Worm (Caenorhabditis elegans) whole organism, L3 larva: ENCODE measurements around the gene T19B10.2.
A peak's percentile ranks its signal among the peaks of the same experiment; 100 is the strongest.

Experiments used
- aly-2 ChIP-seq: fragments of 150-350 bp; optimal IDR thresholded peaks from 2 replicates; lab custom pipeline; 2014; ENCODE audit warnings: missing biosample characterization, missing genetic modification characterization
- ama-1 ChIP-seq: fragments of 150-350 bp; optimal IDR thresholded peaks from 2 replicates; lab custom pipeline; 2018
- ceh-16 ChIP-seq: sonication (generic microtip); optimal IDR thresholded peaks from 2 replicates; lab custom pipeline; 2017; ENCODE audit warnings: missing biosample characterization, missing genetic modification characterization
- ceh-82 ChIP-seq: fragments of 150-350 bp; optimal IDR thresholded peaks from 2 replicates; lab custom pipeline; 2014; ENCODE audit warnings: missing biosample characterization, missing genetic modification characterization
- egl-27 ChIP-seq: sonication (generic microtip); optimal IDR thresholded peaks from 4 replicates; lab custom pipeline; 2017; ENCODE audit warnings: missing biosample characterization, missing genetic modification reagents, missing genetic modification characterization
- egl-5 ChIP-seq: fragments of 150-350 bp; optimal IDR thresholded peaks from 2 replicates; lab custom pipeline; 2017; ENCODE audit warnings: missing biosample characterization, missing genetic modification reagents, missing genetic modification characterization, inconsistent platforms
- elt-2 ChIP-seq: sonication (generic microtip); optimal IDR thresholded peaks from 2 replicates; lab custom pipeline; 2016; ENCODE audit warnings: missing genetic modification reagents, mild to moderate bottlenecking, missing genetic modification characterization, missing compliant biosample characterization
- elt-3 ChIP-seq, 3 experiments: fragments of 150-350 bp in 1 of 3; sonication (generic microtip) in 2 of 3; optimal IDR thresholded peaks; 2 replicates in 2 of 3; 4 replicates in 1 of 3; lab custom pipeline; 2014 to 2017; ENCODE audit warnings: missing biosample characterization in 3 of 3, missing genetic modification characterization in 3 of 3
- eor-1 ChIP-seq, 2 experiments: fragments of 150-350 bp; optimal IDR thresholded peaks; 2 replicates each; lab custom pipeline; 2014 to 2018; ENCODE audit warnings: missing biosample characterization in 2 of 2, missing genetic modification characterization in 2 of 2
- fkh-10 ChIP-seq: sonication (generic microtip); optimal IDR thresholded peaks from 2 replicates; lab custom pipeline; 2017; ENCODE audit warnings: missing biosample characterization, missing genetic modification reagents, missing genetic modification characterization
- fkh-2 ChIP-seq: fragments of 150-350 bp; optimal IDR thresholded peaks from 2 replicates; lab custom pipeline; 2014; ENCODE audit warnings: missing biosample characterization, missing genetic modification reagents, missing genetic modification characterization
- fos-1 ChIP-seq: fragments of 150-350 bp; optimal IDR thresholded peaks from 2 replicates; lab custom pipeline; 2014; ENCODE audit warnings: missing biosample characterization, missing genetic modification characterization
- hmg-11 ChIP-seq: sonication (generic microtip); optimal IDR thresholded peaks from 2 replicates; lab custom pipeline; 2016; ENCODE audit warnings: missing genetic modification characterization, missing compliant biosample characterization
- jun-1 ChIP-seq: fragments of 150-350 bp; optimal IDR thresholded peaks from 2 replicates; lab custom pipeline; 2014; ENCODE audit warnings: missing biosample characterization, missing genetic modification reagents, missing genetic modification characterization
- lin-15B ChIP-seq: fragments of 150-350 bp; optimal IDR thresholded peaks from 2 replicates; lab custom pipeline; 2014; ENCODE audit warnings: missing biosample characterization, missing genetic modification characterization
- lsy-12 ChIP-seq: sonication (generic microtip); optimal IDR thresholded peaks from 2 replicates; lab custom pipeline; 2016; ENCODE audit warnings: mild to moderate bottlenecking, missing genetic modification characterization, missing compliant biosample characterization
- mdl-1 ChIP-seq: fragments of 150-350 bp; optimal IDR thresholded peaks from 2 replicates; lab custom pipeline; 2014; ENCODE audit warnings: missing biosample characterization, missing genetic modification characterization
- nfya-1 ChIP-seq: sonication (generic microtip); optimal IDR thresholded peaks from 2 replicates; lab custom pipeline; 2017; ENCODE audit warnings: missing genetic modification characterization, mild to moderate bottlenecking, missing compliant biosample characterization, antibody characterized with exemption, moderate library complexity; ENCODE audit not compliant: insufficient read depth
- nhr-12 ChIP-seq: fragments of 150-350 bp; optimal IDR thresholded peaks from 2 replicates; lab custom pipeline; 2014; ENCODE audit warnings: missing biosample characterization, missing genetic modification characterization
- nhr-23 ChIP-seq: fragments of 150-350 bp; optimal IDR thresholded peaks from 2 replicates; lab custom pipeline; 2014; ENCODE audit warnings: missing biosample characterization, missing genetic modification reagents, missing genetic modification characterization
- nhr-237 ChIP-seq: fragments of 150-350 bp; optimal IDR thresholded peaks from 2 replicates; lab custom pipeline; 2014; ENCODE audit warnings: missing biosample characterization, missing genetic modification characterization
- nhr-25 ChIP-seq: sonication (generic microtip); optimal IDR thresholded peaks from 2 replicates; lab custom pipeline; 2017; ENCODE audit warnings: missing biosample characterization, missing genetic modification characterization
- nhr-43 ChIP-seq: sonication (generic microtip); optimal IDR thresholded peaks from 2 replicates; lab custom pipeline; 2016; ENCODE audit warnings: mild to moderate bottlenecking, missing genetic modification characterization, missing compliant biosample characterization; ENCODE audit not compliant: poor library complexity, severe bottlenecking
- nhr-67 ChIP-seq: fragments of 150-350 bp; optimal IDR thresholded peaks from 2 replicates; lab custom pipeline; 2014; ENCODE audit warnings: missing biosample characterization, missing genetic modification characterization
- nhr-76 ChIP-seq: fragments of 150-350 bp; sonication (generic microtip); optimal IDR thresholded peaks from 5 replicates; lab custom pipeline; 2014; ENCODE audit warnings: missing biosample characterization, missing genetic modification characterization
- pqm-1 ChIP-seq: fragments of 150-350 bp; optimal IDR thresholded peaks from 2 replicates; lab custom pipeline; 2017; ENCODE audit warnings: missing biosample characterization, missing genetic modification characterization, inconsistent platforms
- skn-1 ChIP-seq: fragments of 150-350 bp; optimal IDR thresholded peaks from 2 replicates; lab custom pipeline; 2014; ENCODE audit warnings: missing biosample characterization, missing genetic modification characterization
- tbx-2 ChIP-seq: sonication (generic microtip); optimal IDR thresholded peaks from 2 replicates; lab custom pipeline; 2016; ENCODE audit warnings: mild to moderate bottlenecking, missing genetic modification characterization, missing compliant biosample characterization
- unc-39 ChIP-seq: sonication (generic microtip); optimal IDR thresholded peaks from 4 replicates; lab custom pipeline; 2017; ENCODE audit warnings: missing biosample characterization, missing genetic modification characterization
- unc-62 ChIP-seq: fragments of 150-350 bp; sonication (generic microtip); optimal IDR thresholded peaks from 4 replicates; lab custom pipeline; 2014; ENCODE audit warnings: missing biosample characterization, missing genetic modification reagents, missing genetic modification characterization
- ztf-11 ChIP-seq: fragments of 150-350 bp; optimal IDR thresholded peaks from 2 replicates; lab custom pipeline; 2014; ENCODE audit warnings: missing biosample characterization, missing genetic modification characterization
- ztf-4 ChIP-seq: fragments of 150-350 bp; optimal IDR thresholded peaks from 2 replicates; lab custom pipeline; 2014; ENCODE audit warnings: missing biosample characterization, missing genetic modification characterization

T19B10.2 gene

ce11 chrV:11196109-11196508 is 25.0 kb upstream of the T19B10.2 start, which contains the start of gene clc-6:
Gene clc-6, minus strand, starts transcription at chrV:11196209.
- TF ChIP-seq fkh-10 (GFP tag; lab: Kevin White, UChicago): no peak

ce11 chrV:11196631-11197258 is 24.4 kb upstream of the T19B10.2 start:
- TF ChIP-seq nhr-23 (tag; lab: Kevin White, UChicago) (peak; percentile 22), jun-1 (no peak), nhr-25 (tag; lab: Kevin White, UChicago) (peak; percentile 56), nhr-43 (tag; lab: Kevin White, UChicago) (peak; percentile 12)

- TF ChIP-seq nhr-23 (tag; lab: Kevin White, UChicago): peak; percentile 23
- TF ChIP-seq nhr-25 (tag; lab: Kevin White, UChicago): peak; percentile 50
- TF ChIP-seq lsy-12: no peak
Measured at ce11 chrV:11198094-11198493, 23.0 kb upstream of the T19B10.2 start.

ce11 chrV:11199497-11199896 is 21.6 kb upstream of the T19B10.2 start:
- TF ChIP-seq nhr-43 (tag; lab: Kevin White, UChicago) (peak; percentile 14), nhr-25 (tag; lab: Kevin White, UChicago) (peak; percentile 36), nhr-67 (no peak)

- TF ChIP-seq ztf-4 (tag; lab: Kevin White, UChicago) (no peak), egl-27 (tag; lab: Kevin White, UChicago) (no peak), skn-1 (tag; lab: Kevin White, UChicago) (no peak), elt-2 (tag; lab: Kevin White, UChicago) (no peak), egl-5 (no peak), tbx-2 (tag; lab: Kevin White, UChicago) (no peak), ceh-82 (tag; lab: Kevin White, UChicago) (no peak), ztf-11 (tag; lab: Kevin White, UChicago) (no peak)
Measured at ce11 chrV:11200316-11200715, 20.8 kb upstream of the T19B10.2 start, which contains the start of gene K10D6.3. Gene K10D6.3, plus strand, starts transcription at chrV:11200616.

ce11 chrV:11201826-11202565 is 19.1 kb upstream of the T19B10.2 start, which contains the start of gene K10D6.4:
Gene K10D6.4, plus strand, starts transcription at chrV:11201925.
- TF ChIP-seq nhr-76 (tag; lab: Kevin White, UChicago) (no peak), pqm-1 (tag; lab: Kevin White, UChicago) (peak; percentile 13), elt-2 (tag; lab: Kevin White, UChicago) (peak; percentile 75), fkh-10 (GFP tag; lab: Kevin White, UChicago) (no peak), nfya-1 (tag; lab: Kevin White, UChicago) (no peak), elt-3 (tag; optimal IDR thresholded peaks at IDR 0.05; lab: Kevin White, UChicago) (no peak), fkh-2 (tag; lab: Kevin White, UChicago) (no peak), nhr-12 (tag; lab: Kevin White, UChicago) (no peak), tbx-2 (tag; lab: Kevin White, UChicago) (no peak), aly-2 (tag; lab: Kevin White, UChicago) (no peak), ceh-16 (tag; lab: Kevin White, UChicago) (no peak)

ce11 chrV:11204452-11204851 is 16.6 kb upstream of the T19B10.2 start:
- TF ChIP-seq lin-15B (no peak), egl-5 (peak; percentile 91)

- TF ChIP-seq eor-1 (tag; optimal IDR thresholded peaks at IDR 0.05; lab: Kevin White, UChicago) (no peak), nhr-25 (tag; lab: Kevin White, UChicago) (no peak), mdl-1 (tag; lab: Kevin White, UChicago) (no peak), egl-27 (tag; lab: Kevin White, UChicago) (no peak), fkh-2 (tag; lab: Kevin White, UChicago) (no peak), fos-1 (no peak), ceh-82 (tag; lab: Kevin White, UChicago) (no peak), ama-1 (lab: Kevin White, UChicago) (no peak), unc-39 (no peak), hmg-11 (tag; lab: Kevin White, UChicago) (no peak), nhr-23 (tag; lab: Kevin White, UChicago) (no peak), nhr-237 (tag; lab: Kevin White, UChicago) (no peak), jun-1 (no peak), nhr-67 (no peak), unc-62 (no peak)
Measured at ce11 chrV:11206467-11206866, 14.6 kb upstream of the T19B10.2 start.
